Worm (Caenorhabditis elegans): Measurements from ENCODE around the gene T02G5.15.
"Not testable (repeated sequence)": the region's sequence is repeated elsewhere in the genome, so short reads cannot be mapped to it uniquely, and the experiment has no call there.

ce11 chrII:7042090-7042489, 42.0 kb upstream of the T02G5.15 start:
- not testable (repeated sequence) for TF ChIP-seq cebp-1 (GFP tag; IDR thresholded peaks at IDR 0.05); cebp-1 (tag; optimal IDR thresholded peaks at IDR 0.05); unc-62 (GFP tag; optimal IDR thresholded peaks at IDR 0.05); ceh-58 (GFP tag; IDR thresholded peaks at IDR 0.05)
